Fruit fly (Drosophila melanogaster): ENCODE measurements around the gene CG14316.
A peak's percentile ranks its signal among the peaks of the same experiment; 100 is the strongest.

The CG14316 gene

dm6 chr3R:18197802-18198148 is 45.9 kb downstream of the CG14316 start:
- TF ChIP-seq woc (GFP tag; optimal IDR thresholded peaks at IDR 0.05) (peak; percentile 34), Myc (optimal IDR thresholded peaks at IDR 0.05) (no peak), rgr (GFP tag; optimal IDR thresholded peaks at IDR 0.05) (no peak), OdsH (GFP tag; optimal IDR thresholded peaks at IDR 0.05) (no peak), CrebA (GFP tag; optimal IDR thresholded peaks at IDR 0.05; ENCODE audit: borderline replicate concordance) (no peak)

- TF ChIP-seq foxo (GFP tag; optimal IDR thresholded peaks at IDR 0.05) (peak; percentile 37 to 76), HLH106 (tag; optimal IDR thresholded peaks at IDR 0.05) (peak; percentile 10), sage (GFP tag; optimal IDR thresholded peaks at IDR 0.05) (peak; percentile 65), psq (GFP tag; optimal IDR thresholded peaks at IDR 0.05) (no peak), lola (GFP tag; optimal IDR thresholded peaks at IDR 0.05) (no peak), CG9705 (GFP tag; optimal IDR thresholded peaks at IDR 0.05) (no peak), rgr (GFP tag; optimal IDR thresholded peaks at IDR 0.05) (peak; percentile 63), Vsx2 (GFP tag; optimal IDR thresholded peaks at IDR 0.05; ENCODE audit: partially characterized antibody) (peak; percentile 96), usp (GFP tag; optimal IDR thresholded peaks at IDR 0.05) (no peak), Rel (GFP tag; optimal IDR thresholded peaks at IDR 0.05) (peak; percentile 80), Rel (tag; optimal IDR thresholded peaks at IDR 0.05) (no peak), woc (GFP tag; optimal IDR thresholded peaks at IDR 0.05) (no peak), Sp1 (GFP tag; optimal IDR thresholded peaks at IDR 0.05) (peak; percentile 54), h (GFP tag; optimal IDR thresholded peaks at IDR 0.05) (peak; percentile 80), dmrt93B (GFP tag; optimal IDR thresholded peaks at IDR 0.05) (no peak), ey (GFP tag; optimal IDR thresholded peaks at IDR 0.05) (no peak), Hr78 (GFP tag; optimal IDR thresholded peaks at IDR 0.05) (no peak), Myc (optimal IDR thresholded peaks at IDR 0.05) (no peak), brk (GFP tag; optimal IDR thresholded peaks at IDR 0.05) (peak; percentile 83), CG32264 (GFP tag; optimal IDR thresholded peaks at IDR 0.05) (peak; percentile 8), jim (GFP tag; optimal IDR thresholded peaks at IDR 0.05) (no peak), OdsH (GFP tag; optimal IDR thresholded peaks at IDR 0.05) (peak; percentile 52), Hnf4 (GFP tag; optimal IDR thresholded peaks at IDR 0.05) (peak; percentile 38), Dif (GFP tag; optimal IDR thresholded peaks at IDR 0.05; ENCODE audit: partially characterized antibody) (peak; percentile 99), N (GFP tag; optimal IDR thresholded peaks at IDR 0.05) (peak; percentile 28), Hr83 (GFP tag; optimal IDR thresholded peaks at IDR 0.05; ENCODE audit: poor library complexity, severe bottlenecking) (peak; percentile 69), Dfd (GFP tag; optimal IDR thresholded peaks at IDR 0.05) (no peak), sv (GFP tag; optimal IDR thresholded peaks at IDR 0.05) (no peak), tai (GFP tag; optimal IDR thresholded peaks at IDR 0.05) (no peak), dsf (GFP tag; optimal IDR thresholded peaks at IDR 0.05; ENCODE audit: borderline replicate concordance) (peak; percentile 64), pan (optimal IDR thresholded peaks at IDR 0.05) (no peak), fru (GFP tag; optimal IDR thresholded peaks at IDR 0.05) (peak; percentile 66), GATAd (GFP tag; optimal IDR thresholded peaks at IDR 0.05) (no peak), Mio (GFP tag; optimal IDR thresholded peaks at IDR 0.05) (no peak), Abd-B (GFP tag; optimal IDR thresholded peaks at IDR 0.05) (no peak), Jra (GFP tag; optimal IDR thresholded peaks at IDR 0.05) (peak; percentile 63), dl (GFP tag; optimal IDR thresholded peaks at IDR 0.05; ENCODE audit: insufficient read depth in 1 of 2, partially characterized antibody in 2 of 2) (peak; percentile 95 to 98), CrebA (GFP tag; optimal IDR thresholded peaks at IDR 0.05; ENCODE audit: borderline replicate concordance) (no peak), br (GFP tag; optimal IDR thresholded peaks at IDR 0.05) (peak; percentile 57)
These were observed 46.7 kb downstream of the CG14316 start for dm6 chr3R:18198518-18199118.

Measured in whole organism, wandering third instar larva.